Worm (Caenorhabditis elegans): ENCODE data around the gene srz-32.
"Not testable (repeated sequence)": the region's sequence is repeated elsewhere in the genome, so short reads cannot be mapped to it uniquely, and the experiment has no call there.

srz-32 gene

ce11 chrIV:3436021-3436420, at the start of gene srz-32:
Gene srz-32 (plus strand): TSS chrIV:3436321.
- TF ChIP-seq ceh-22 (tag; optimal IDR thresholded peaks at IDR 0.05) (no peak), gmeb-2 (tag; optimal IDR thresholded peaks at IDR 0.05) (no peak), hlh-30 (tag; optimal IDR thresholded peaks at IDR 0.05; ENCODE audit: insufficient read depth) (no peak), mec-3 (tag; optimal IDR thresholded peaks at IDR 0.05; ENCODE audit: borderline replicate concordance) (no peak), pros-1 (tag; optimal IDR thresholded peaks at IDR 0.05) (no peak), hlh-13 (GFP tag; optimal IDR thresholded peaks at IDR 0.05) (no peak)

ce11 chrIV:3386504-3387290, 49.4 kb upstream of the srz-32 start:
- TF ChIP-seq T23F11.4 (GFP tag; optimal IDR thresholded peaks at IDR 0.05): no peak
- TF ChIP-seq unc-55 (GFP tag; optimal IDR thresholded peaks at IDR 0.05): no peak
- no peak for TF ChIP-seq unc-3 (GFP tag; conservative IDR thresholded peaks at IDR 0.05)
- no peak for TF ChIP-seq unc-3 (tag; optimal IDR thresholded peaks at IDR 0.05)
- no peak for TF ChIP-seq ceh-14 (tag; optimal IDR thresholded peaks at IDR 0.05)
- TF ChIP-seq fkh-10 (GFP tag; optimal IDR thresholded peaks at IDR 0.05): no peak
- no peak for TF ChIP-seq dmd-4 (tag; optimal IDR thresholded peaks at IDR 0.05; ENCODE audit: borderline replicate concordance)
- no peak for TF ChIP-seq ceh-9 (tag; optimal IDR thresholded peaks at IDR 0.05)
- no peak for TF ChIP-seq odd-2 (tag; optimal IDR thresholded peaks at IDR 0.05)
- TF ChIP-seq sox-4 (tag; optimal IDR thresholded peaks at IDR 0.05): no peak
- no peak for TF ChIP-seq zip-5 (tag; optimal IDR thresholded peaks at IDR 0.05)
- no peak for TF ChIP-seq lim-6 (tag; optimal IDR thresholded peaks at IDR 0.05)
- no peak for TF ChIP-seq hlh-6 (tag; optimal IDR thresholded peaks at IDR 0.05)

ce11 chrIV:3389999-3390398, 46.1 kb upstream of the srz-32 start, which contains the start of gene B0546.5:
Gene B0546.5 (minus strand): TSS chrIV:3390099.
- not testable (repeated sequence) for TF ChIP-seq madf-2, hlh-6, ceh-48 (tag; optimal IDR thresholded peaks at IDR 0.05)

ce11 chrIV:3394066-3394465, 42.1 kb upstream of the srz-32 start, which contains the start of gene C04C3.4:
Gene C04C3.4 (plus strand): TSS chrIV:3394366.
- TF ChIP-seq ceh-30, nhr-11, ahr-1 (tag; optimal IDR thresholded peaks at IDR 0.05): not testable (repeated sequence)

ce11 chrIV:3395581-3395980, 40.5 kb upstream of the srz-32 start, which contains the start of gene C04C3.14:
Gene C04C3.14 (plus strand): TSS chrIV:3395881.
- TF ChIP-seq pat-9 (tag; optimal IDR thresholded peaks at IDR 0.05) (no peak), ceh-14 (tag; optimal IDR thresholded peaks at IDR 0.05) (no peak), gmeb-2 (tag; optimal IDR thresholded peaks at IDR 0.05) (no peak), pag-3 (tag; optimal IDR thresholded peaks at IDR 0.05; ENCODE audit: borderline replicate concordance) (no peak), unc-86 (tag; optimal IDR thresholded peaks at IDR 0.05) (no peak), ceh-9 (tag; optimal IDR thresholded peaks at IDR 0.05) (no peak), dmd-4 (tag; optimal IDR thresholded peaks at IDR 0.05; ENCODE audit: borderline replicate concordance) (no peak), dve-1 (tag; optimal IDR thresholded peaks at IDR 0.05) (no peak), fax-1 (tag; optimal IDR thresholded peaks at IDR 0.05) (no peak), Y22D7AL.16 (tag; optimal IDR thresholded peaks at IDR 0.05) (no peak), C38D4.7 (GFP tag; optimal IDR thresholded peaks at IDR 0.05) (no peak), ttx-3 (tag; optimal IDR thresholded peaks at IDR 0.05) (no peak)
